Worm (Caenorhabditis elegans): Measurements from ENCODE around the gene F41C3.11.

F41C3.11 gene

DNA sequence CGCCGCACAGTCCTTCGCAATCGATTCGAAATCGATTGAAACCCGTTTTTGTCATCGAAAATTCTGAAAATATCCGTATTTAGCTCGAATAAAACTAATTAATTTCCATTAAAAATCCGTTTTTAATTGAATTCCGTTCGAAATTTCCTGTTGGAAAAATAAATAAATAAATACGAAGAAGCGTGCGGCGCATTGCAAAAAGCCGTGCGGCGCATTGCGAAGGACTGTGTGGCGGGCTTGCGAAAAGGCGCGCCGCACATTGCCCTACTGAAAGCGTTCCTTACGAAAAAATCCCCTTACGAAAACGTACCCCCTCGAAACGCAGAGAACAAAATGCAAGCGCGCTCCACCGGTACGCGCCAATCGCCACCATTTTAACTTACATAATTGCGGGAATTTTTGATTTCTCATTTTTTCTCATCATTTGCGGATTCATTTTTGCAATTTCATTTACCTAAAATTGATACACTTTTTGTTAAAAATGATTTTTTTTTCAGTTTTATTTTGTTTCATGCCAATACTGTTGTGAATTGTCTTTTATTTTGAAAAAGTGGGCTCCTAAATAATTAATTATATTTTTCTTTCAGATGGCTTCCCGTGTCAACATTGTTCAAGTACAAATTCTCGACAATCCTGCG, 32.1 kb downstream of the F41C3.11 start, which contains the start of gene unc-85:
TSS of gene unc-85 (plus strand) at position 588 of the 638 bp plus-strand sequence.
- TF ChIP-seq elt-2 (tag; optimal IDR thresholded peaks at IDR 0.05) (peak; percentile 60), ztf-11 (tag; optimal IDR thresholded peaks at IDR 0.05) (peak in 1 of 2 experiments; percentile 29), fkh-8 (tag; optimal IDR thresholded peaks at IDR 0.05) (peak; percentile 54), vab-15 (tag; optimal IDR thresholded peaks at IDR 0.05) (peak; percentile 8), ceh-88 (GFP tag; IDR thresholded peaks at IDR 0.05) (peak; percentile 77), nhr-47 (tag; optimal IDR thresholded peaks at IDR 0.05) (peak; percentile 82), nhr-237 (tag; optimal IDR thresholded peaks at IDR 0.05) (peak; percentile 3), mab-9 (GFP tag; IDR thresholded peaks at IDR 0.05) (peak; percentile 69), lin-35 (GFP tag; optimal IDR thresholded peaks at IDR 0.05) (peak; percentile 43 to 80), unc-130 (tag; optimal IDR thresholded peaks at IDR 0.05) (peak; percentile 50), pax-3 (tag; optimal IDR thresholded peaks at IDR 0.05) (peak; percentile 36), snu-23 (GFP tag; optimal IDR thresholded peaks at IDR 0.05) (peak; percentile 76), nhr-19 (GFP tag; conservative IDR thresholded peaks at IDR 0.05) (peak; percentile 94), jun-1 (tag; optimal IDR thresholded peaks at IDR 0.05) (peak; percentile 52), nhr-20 (tag; optimal IDR thresholded peaks at IDR 0.05) (peak; percentile 73), rnt-1 (tag; optimal IDR thresholded peaks at IDR 0.05) (peak; percentile 70), blmp-1 (tag; optimal IDR thresholded peaks at IDR 0.05) (peak; percentile 20), dpl-1 (GFP tag; optimal IDR thresholded peaks at IDR 0.05) (peak; percentile 44 to 80 (median 70)), ceh-8 (GFP tag; optimal IDR thresholded peaks at IDR 0.05) (peak; percentile 19), egl-13 (tag; optimal IDR thresholded peaks at IDR 0.05) (peak; percentile 52), nhr-85 (tag) (peak; percentile 89), lir-3 (tag; optimal IDR thresholded peaks at IDR 0.05; ENCODE audit: poor library complexity) (peak; percentile 65), C04F5.9 (tag; optimal IDR thresholded peaks at IDR 0.05) (peak; percentile 28), dsc-1 (tag; optimal IDR thresholded peaks at IDR 0.05) (peak; percentile 47), aly-2 (tag; optimal IDR thresholded peaks at IDR 0.05) (peak; percentile 25), lin-13 (GFP tag; optimal IDR thresholded peaks at IDR 0.05) (peak; percentile 44), nhr-71 (tag; optimal IDR thresholded peaks at IDR 0.05) (peak; percentile 87), C16A3.4 (tag; optimal IDR thresholded peaks at IDR 0.05) (peak; percentile 63), lsy-2 (tag; optimal IDR thresholded peaks at IDR 0.05) (peak; percentile 72 to 88), nhr-90 (tag; optimal IDR thresholded peaks at IDR 0.05; ENCODE audit: poor library complexity) (peak; percentile 77), isw-1 (GFP tag; IDR thresholded peaks at IDR 0.05) (peak; percentile 88), sox-4 (tag; optimal IDR thresholded peaks at IDR 0.05) (peak; percentile 40), lin-14 (GFP tag; optimal IDR thresholded peaks at IDR 0.05) (peak; percentile 83), unc-98 (GFP tag; IDR thresholded peaks at IDR 0.05) (peak; percentile 58; the same call in 1 of the 2 replicates), skn-1 (tag; optimal IDR thresholded peaks at IDR 0.05) (peak; percentile 45), tbx-2 (tag; optimal IDR thresholded peaks at IDR 0.05) (peak; percentile 69), mdl-1 (tag; optimal IDR thresholded peaks at IDR 0.05) (peak in 1 of 2 experiments; percentile 8), mep-1 (tag; optimal IDR thresholded peaks at IDR 0.05) (peak; percentile 28), ceh-82 (tag; optimal IDR thresholded peaks at IDR 0.05) (peak in 2 of 3 experiments; percentile 24 to 65), swsn-7 (tag; optimal IDR thresholded peaks at IDR 0.05) (peak; percentile 73), efl-1 (optimal IDR thresholded peaks at IDR 0.05) (peak; percentile 74 to 76), efl-1 (GFP tag; optimal IDR thresholded peaks at IDR 0.05 in 1 of 2) (peak; percentile 71 to 96), elt-3 (tag; optimal IDR thresholded peaks at IDR 0.05) (peak in 1 of 6 experiments; percentile 18), unc-86 (tag; optimal IDR thresholded peaks at IDR 0.05) (peak; percentile 63), lin-15B (tag; optimal IDR thresholded peaks at IDR 0.05) (peak; percentile 71), grh-1 (GFP tag; IDR thresholded peaks at IDR 0.05) (peak; percentile 84), xbp-1 (tag; optimal IDR thresholded peaks at IDR 0.05) (peak; percentile 61), nhr-77 (tag; optimal IDR thresholded peaks at IDR 0.05) (peak; percentile 22)
